Fruit fly (Drosophila melanogaster): ENCODE measurements around the gene Tango6.

Tango6 gene

DNA sequence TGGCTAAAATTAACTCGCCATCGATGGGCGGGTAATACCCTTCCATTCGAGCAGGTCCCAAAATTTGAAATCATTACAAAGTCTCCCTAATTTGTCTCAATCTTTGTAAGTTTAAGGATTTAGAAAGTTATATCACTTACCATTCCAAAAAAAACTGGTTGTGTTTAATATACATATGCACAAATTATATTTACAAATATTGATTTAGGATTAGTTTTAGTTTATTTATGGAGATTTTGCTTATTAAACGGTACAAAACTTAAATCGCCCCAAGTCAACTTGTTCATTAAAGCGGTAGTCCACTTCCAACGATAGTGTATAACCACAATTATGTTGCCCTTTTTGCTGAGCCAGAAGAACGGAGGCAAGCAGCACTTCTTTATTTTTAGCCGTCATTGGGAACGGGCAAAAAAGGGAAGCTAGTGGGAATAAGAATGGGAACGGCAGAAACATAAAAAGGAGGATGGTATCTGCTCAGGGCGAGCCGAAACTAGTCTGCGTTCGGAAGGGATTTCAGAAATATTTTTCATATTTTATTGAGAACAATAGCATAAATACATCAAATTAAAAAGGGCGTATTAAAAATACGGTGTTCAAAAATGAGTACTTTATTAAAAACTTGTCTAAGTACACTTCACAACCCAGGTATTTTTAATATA, 20.6 kb upstream of the Tango6 start (continued):
- no peak for TF ChIP-seq ERR (GFP tag; optimal IDR thresholded peaks at IDR 0.05)

DNA sequence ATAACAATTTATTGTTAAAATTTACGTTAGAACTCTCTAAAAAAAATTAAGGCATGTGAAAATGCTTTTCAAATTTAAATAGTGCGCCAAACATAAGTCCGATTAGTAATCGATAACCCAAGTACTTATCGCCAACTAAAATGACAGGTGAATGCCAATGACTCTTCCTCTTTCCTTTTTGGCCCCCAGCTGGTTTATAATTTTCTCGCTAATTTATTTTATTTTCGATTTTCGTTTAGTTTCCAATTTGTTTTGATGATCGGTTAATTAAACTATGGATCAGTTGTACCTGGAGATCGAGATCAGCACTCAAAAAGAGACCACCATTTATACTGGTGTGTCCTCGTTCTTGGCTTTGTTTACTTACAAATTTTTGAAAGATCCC, 20.1 kb upstream of the Tango6 start, which contains the start of gene CG10428:
Gene CG10428 (plus strand): TSS at position 161 of the 385 bp plus-strand sequence.
- TF ChIP-seq H2.0 (GFP tag; IDR thresholded peaks at IDR 0.05) (no peak), Adf1 (GFP tag; IDR thresholded peaks at IDR 0.05) (no peak), CG1647 (GFP tag; optimal IDR thresholded peaks at IDR 0.05) (no peak), Ravus (GFP tag; IDR thresholded peaks at IDR 0.05) (no peak), CG9817 (tag; optimal IDR thresholded peaks at IDR 0.05) (no peak), E2f1 (GFP tag; IDR thresholded peaks at IDR 0.05) (no peak), CG15601 (tag; optimal IDR thresholded peaks at IDR 0.05) (no peak), btn (GFP tag; optimal IDR thresholded peaks at IDR 0.05) (no peak), NC2β (GFP tag; optimal IDR thresholded peaks at IDR 0.05) (no peak), CG12104 (GFP tag; optimal IDR thresholded peaks at IDR 0.05) (no peak), stwl (tag; optimal IDR thresholded peaks at IDR 0.05) (peak; percentile 23), CG10654 (GFP tag; optimal IDR thresholded peaks at IDR 0.05) (no peak), Hand (GFP tag; optimal IDR thresholded peaks at IDR 0.05) (no peak), odd (GFP tag; optimal IDR thresholded peaks at IDR 0.05) (no peak), Lim3 (GFP tag; IDR thresholded peaks at IDR 0.05) (no peak), Awh (GFP tag; IDR thresholded peaks at IDR 0.05) (no peak), CkIIα-i1 (GFP tag; IDR thresholded peaks at IDR 0.05) (no peak), Doc3 (GFP tag; IDR thresholded peaks at IDR 0.05; ENCODE audit: partially characterized antibody) (no peak), zen2 (GFP tag; IDR thresholded peaks at IDR 0.05; ENCODE audit: partially characterized antibody) (no peak), sd (tag; optimal IDR thresholded peaks at IDR 0.05) (no peak), Usf (GFP tag; optimal IDR thresholded peaks at IDR 0.05) (no peak), CG8290 (GFP tag; optimal IDR thresholded peaks at IDR 0.05) (no peak), CG8290 (tag; optimal IDR thresholded peaks at IDR 0.05) (no peak), chn (GFP tag; optimal IDR thresholded peaks at IDR 0.05) (no peak), CG4424 (GFP tag; optimal IDR thresholded peaks at IDR 0.05) (no peak), vnd (GFP tag; IDR thresholded peaks at IDR 0.05; ENCODE audit: partially characterized antibody) (peak; percentile 41; the same call in 1 of the 3 replicates), CG12236 (GFP tag; optimal IDR thresholded peaks at IDR 0.05) (no peak), CG6689 (GFP tag; IDR thresholded peaks at IDR 0.05) (no peak), CG7786 (GFP tag; optimal IDR thresholded peaks at IDR 0.05) (no peak), HLHmδ (GFP tag; optimal IDR thresholded peaks at IDR 0.05) (no peak), CG2199 (GFP tag; IDR thresholded peaks at IDR 0.05) (no peak), toy (GFP tag; IDR thresholded peaks at IDR 0.05) (no peak), CG10267 (tag; optimal IDR thresholded peaks at IDR 0.05) (no peak), ash1 (GFP tag; optimal IDR thresholded peaks at IDR 0.05) (no peak), CG13424 (tag; optimal IDR thresholded peaks at IDR 0.05) (no peak), CG4730 (GFP tag; IDR thresholded peaks at IDR 0.05) (no peak), PHDP (tag; optimal IDR thresholded peaks at IDR 0.05) (no peak), CG7963 (GFP tag; IDR thresholded peaks at IDR 0.05; ENCODE audit: partially characterized antibody) (peak; percentile 27; the same call in 1 of the 3 replicates), tll (GFP tag; optimal IDR thresholded peaks at IDR 0.05) (no peak), bbx (GFP tag; IDR thresholded peaks at IDR 0.05; ENCODE audit: partially characterized antibody) (peak; percentile 67), CG7745 (tag; optimal IDR thresholded peaks at IDR 0.05) (peak; percentile 97), dan (GFP tag; IDR thresholded peaks at IDR 0.05) (no peak), unc-4 (GFP tag; IDR thresholded peaks at IDR 0.05; ENCODE audit: partially characterized antibody) (peak; percentile 60), CG17359 (tag; optimal IDR thresholded peaks at IDR 0.05) (no peak), BEAF-32 (GFP tag; optimal IDR thresholded peaks at IDR 0.05) (peak; percentile 55), ken (GFP tag; IDR thresholded peaks at IDR 0.05) (no peak), Rx (GFP tag; IDR thresholded peaks at IDR 0.05) (no peak), zen (tag; optimal IDR thresholded peaks at IDR 0.05) (no peak)
